Worm (Caenorhabditis elegans) whole organism, L2 larva: Measurements from ENCODE around the gene F23F1.10.

ENCODE experiments used
- R02D3.7 ChIP-seq: fragments of 150-350 bp; optimal IDR thresholded peaks from 2 replicates; lab custom pipeline; 2014; ENCODE audit warnings: missing biosample characterization, missing genetic modification characterization
- Y55F3AM.14 ChIP-seq: fragments of 200-800 bp; sonication (Bioruptor generic); optimal IDR thresholded peaks from 2 replicates; lab custom pipeline; 2018; ENCODE audit warnings: mild to moderate bottlenecking, missing genetic modification characterization, missing compliant biosample characterization
- ZK546.5 ChIP-seq: sonication (generic microtip); optimal IDR thresholded peaks from 2 replicates; lab custom pipeline; 2017; ENCODE audit warnings: missing biosample characterization, missing genetic modification characterization
- ceh-16 ChIP-seq: fragments of 150-350 bp; optimal IDR thresholded peaks from 2 replicates; lab custom pipeline; 2014; ENCODE audit warnings: missing biosample characterization, missing genetic modification characterization
- crh-2 ChIP-seq: sonication (generic microtip); optimal IDR thresholded peaks from 2 replicates; lab custom pipeline; 2017; ENCODE audit warnings: missing biosample characterization, missing genetic modification characterization
- dmd-4 ChIP-seq: sonication (generic microtip); optimal IDR thresholded peaks from 2 replicates; lab custom pipeline; 2017; ENCODE audit warnings: missing biosample characterization, missing genetic modification characterization
- egl-27 ChIP-seq: sonication (generic microtip); optimal IDR thresholded peaks from 3 replicates; lab custom pipeline; 2017; ENCODE audit warnings: missing biosample characterization, missing genetic modification reagents, missing genetic modification characterization
- elt-1 ChIP-seq: fragments of 150-350 bp; optimal IDR thresholded peaks from 2 replicates; lab custom pipeline; 2014; ENCODE audit warnings: missing biosample characterization, missing genetic modification characterization
- gmeb-1 ChIP-seq: fragments of 150-350 bp; optimal IDR thresholded peaks from 2 replicates; lab custom pipeline; 2014; ENCODE audit warnings: missing biosample characterization, missing genetic modification characterization
- lin-11 ChIP-seq: fragments of 150-350 bp; sonication (generic microtip); optimal IDR thresholded peaks from 2 replicates; lab custom pipeline; 2014; ENCODE audit warnings: missing biosample characterization, missing genetic modification characterization, inconsistent platforms, mixed read lengths
- lin-13 ChIP-seq: fragments of 150-350 bp; optimal IDR thresholded peaks from 2 replicates; lab custom pipeline; 2014; ENCODE audit warnings: missing biosample characterization, missing genetic modification reagents, missing genetic modification characterization
- lin-39 ChIP-seq: fragments of 150-350 bp; optimal IDR thresholded peaks from 2 replicates; lab custom pipeline; 2014; ENCODE audit warnings: missing biosample characterization, missing genetic modification reagents, missing genetic modification characterization
- mbf-1 ChIP-seq: sonication (generic microtip); optimal IDR thresholded peaks from 2 replicates; lab custom pipeline; 2017; ENCODE audit warnings: missing biosample characterization, missing genetic modification characterization
- mdl-1 ChIP-seq, 2 experiments: fragments of 150-350 bp in 1 of 2; sonication (generic microtip) in 1 of 2; optimal IDR thresholded peaks; 2 replicates each; lab custom pipeline; 2017; ENCODE audit warnings: missing biosample characterization in 2 of 2, missing genetic modification characterization in 2 of 2
- nhr-11 ChIP-seq: fragments of 150-350 bp; optimal IDR thresholded peaks from 2 replicates; lab custom pipeline; 2014; ENCODE audit warnings: missing biosample characterization, missing genetic modification characterization
- nhr-12 ChIP-seq: fragments of 150-350 bp; optimal IDR thresholded peaks from 2 replicates; lab custom pipeline; 2014; ENCODE audit warnings: missing biosample characterization, missing genetic modification characterization
- nhr-21 ChIP-seq: fragments of 150-350 bp; optimal IDR thresholded peaks from 2 replicates; lab custom pipeline; 2014; ENCODE audit warnings: missing biosample characterization, missing genetic modification characterization
- nhr-23 ChIP-seq: fragments of 150-350 bp; optimal IDR thresholded peaks from 2 replicates; lab custom pipeline; 2014; ENCODE audit warnings: missing biosample characterization, missing genetic modification reagents, missing genetic modification characterization
- nhr-237 ChIP-seq: fragments of 150-350 bp; optimal IDR thresholded peaks from 2 replicates; lab custom pipeline; 2014; ENCODE audit warnings: missing biosample characterization, missing genetic modification characterization
- nhr-6 ChIP-seq: fragments of 150-350 bp; optimal IDR thresholded peaks from 2 replicates; lab custom pipeline; 2014; ENCODE audit warnings: missing biosample characterization, missing genetic modification characterization
- peb-1 ChIP-seq: fragments of 150-350 bp; optimal IDR thresholded peaks from 2 replicates; lab custom pipeline; 2014; ENCODE audit warnings: missing biosample characterization, missing genetic modification characterization
- sem-4 ChIP-seq: fragments of 150-350 bp; optimal IDR thresholded peaks from 2 replicates; lab custom pipeline; 2014; ENCODE audit warnings: missing biosample characterization, missing genetic modification reagents, missing genetic modification characterization
- sma-3 ChIP-seq: sonication (generic microtip); optimal IDR thresholded peaks from 2 replicates; lab custom pipeline; 2016; ENCODE audit warnings: missing genetic modification reagents, missing genetic modification characterization, missing compliant biosample characterization
- sma-9 ChIP-seq, 2 experiments: fragments of 150-350 bp in 1 of 2; sonication (generic microtip) in 1 of 2; optimal IDR thresholded peaks; 2 replicates each; lab custom pipeline; 2014 to 2016; ENCODE audit warnings: missing genetic modification characterization in 2 of 2, mild to moderate bottlenecking in 1 of 2, missing biosample characterization in 1 of 2, missing compliant biosample characterization in 1 of 2, missing genetic modification reagents in 1 of 2, moderate library complexity in 1 of 2
- snpc-4 ChIP-seq: fragments of 150-350 bp; optimal IDR thresholded peaks from 2 replicates; lab custom pipeline; 2014; ENCODE audit warnings: missing biosample characterization, missing genetic modification characterization
- unc-39 ChIP-seq: fragments of 150-350 bp; optimal IDR thresholded peaks from 2 replicates; lab custom pipeline; 2014; ENCODE audit warnings: missing biosample characterization, missing genetic modification characterization
- unc-55 ChIP-seq: fragments of 150-350 bp; sonication (generic microtip); optimal IDR thresholded peaks from 3 replicates; lab custom pipeline; 2014; ENCODE audit warnings: missing biosample characterization, missing genetic modification reagents, missing genetic modification characterization
- zag-1 ChIP-seq: fragments of 150-350 bp; optimal IDR thresholded peaks from 2 replicates; lab custom pipeline; 2014; ENCODE audit warnings: missing biosample characterization, missing genetic modification characterization
- ztf-1 ChIP-seq: fragments of 200-800 bp; sonication (Bioruptor generic); conservative IDR thresholded peaks from 2 replicates; pipeline ENCODE4 v1.3.6; 2022; ENCODE audit warnings: missing genetic modification characterization, missing compliant biosample characterization
- ztf-11 ChIP-seq: sonication (generic microtip); optimal IDR thresholded peaks from 2 replicates; lab custom pipeline; 2017; ENCODE audit warnings: missing biosample characterization, missing genetic modification characterization

The F23F1.10 gene

DNA sequence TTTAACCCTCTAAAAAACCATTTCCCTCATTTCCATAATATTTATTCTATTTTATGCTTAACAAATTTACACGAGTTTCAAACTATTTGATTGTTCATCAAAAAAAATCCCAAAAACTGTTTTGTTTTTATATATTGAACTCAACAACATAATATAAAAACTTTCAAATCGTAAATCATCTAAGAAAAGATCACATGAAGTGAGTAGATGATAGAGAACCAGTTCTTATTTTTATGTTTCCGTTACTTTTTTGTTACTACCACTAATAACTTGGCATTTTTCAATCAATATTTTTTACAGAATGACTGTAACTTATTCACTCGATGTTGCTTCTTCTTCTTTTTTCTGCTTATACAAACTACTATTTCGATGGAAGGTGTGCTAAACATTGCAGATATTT lies 29.1 kb downstream of the F23F1.10 start, which contains the start of gene best-3:
Gene best-3, plus strand, starts transcription at position 301 of the 400 bp plus-strand sequence.
- TF ChIP-seq snpc-4 (tag; lab: Kevin White, UChicago) (no peak), ZK546.5 (no peak), ztf-1 (no peak), gmeb-1 (tag; lab: Kevin White, UChicago) (no peak), nhr-21 (no peak), ceh-16 (tag; lab: Kevin White, UChicago) (no peak)
- TF ChIP-seq, all 48 proteins: peak for 0

DNA sequence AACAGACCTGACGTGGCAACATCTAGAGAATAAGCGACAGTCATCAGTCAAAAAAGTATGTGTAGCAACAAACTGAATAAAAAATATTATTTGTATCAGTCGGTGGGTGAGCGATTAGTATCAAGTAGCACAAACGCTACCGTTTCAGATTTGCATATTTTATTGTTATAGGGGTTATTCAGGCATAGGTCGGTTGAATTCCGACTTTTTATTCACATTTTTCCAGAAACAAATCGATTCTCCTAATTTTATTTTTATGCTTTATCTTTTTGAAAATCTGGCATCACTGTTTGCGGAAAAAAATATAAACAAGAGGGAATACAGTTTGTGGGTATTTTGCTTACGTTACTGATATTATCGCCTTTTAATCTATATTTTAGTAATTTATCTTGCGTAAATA lies 30.0 kb downstream of the F23F1.10 start, which contains the start of gene best-4:
Gene best-4, minus strand, starts transcription at position 101 of the 400 bp plus-strand sequence.
- TF ChIP-seq sem-4 (no peak), sma-3 (GFP tag; lab: Kevin White, UChicago) (no peak), Y55F3AM.14 (GFP tag; lab: Kevin White, UChicago) (no peak), lin-39 (tag; lab: Kevin White, UChicago) (no peak), sma-9 (GFP tag; optimal IDR thresholded peaks at IDR 0.05; lab: Kevin White, UChicago) (no peak), sma-9 (tag; optimal IDR thresholded peaks at IDR 0.05; lab: Kevin White, UChicago) (no peak), elt-1 (tag; lab: Kevin White, UChicago) (no peak), nhr-237 (tag; lab: Kevin White, UChicago) (no peak), crh-2 (no peak)

DNA sequence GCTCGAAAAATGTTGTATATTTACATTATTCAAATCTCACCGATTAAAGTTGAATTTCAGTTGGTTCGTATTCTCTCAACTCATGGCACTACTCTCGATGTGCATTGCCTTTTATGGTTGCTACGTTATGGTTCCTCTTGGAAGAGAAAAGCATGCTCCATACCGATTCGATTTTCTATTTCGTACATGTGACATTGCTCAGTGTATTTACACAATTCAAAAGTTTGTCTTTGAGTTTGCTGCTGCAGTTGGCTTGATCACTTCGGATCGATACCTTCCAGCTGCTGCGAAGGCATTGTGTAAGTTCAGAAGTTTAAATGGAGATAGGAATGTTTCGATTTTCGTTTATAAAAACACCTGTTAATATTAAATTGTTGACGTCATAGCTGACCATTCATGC lies 33.6 kb downstream of the F23F1.10 start:
- TF ChIP-seq nhr-6 (tag; lab: Kevin White, UChicago) (peak; percentile 88), Y55F3AM.14 (GFP tag; lab: Kevin White, UChicago) (no peak)
- TF ChIP-seq, all 48 proteins: peak for 1

DNA sequence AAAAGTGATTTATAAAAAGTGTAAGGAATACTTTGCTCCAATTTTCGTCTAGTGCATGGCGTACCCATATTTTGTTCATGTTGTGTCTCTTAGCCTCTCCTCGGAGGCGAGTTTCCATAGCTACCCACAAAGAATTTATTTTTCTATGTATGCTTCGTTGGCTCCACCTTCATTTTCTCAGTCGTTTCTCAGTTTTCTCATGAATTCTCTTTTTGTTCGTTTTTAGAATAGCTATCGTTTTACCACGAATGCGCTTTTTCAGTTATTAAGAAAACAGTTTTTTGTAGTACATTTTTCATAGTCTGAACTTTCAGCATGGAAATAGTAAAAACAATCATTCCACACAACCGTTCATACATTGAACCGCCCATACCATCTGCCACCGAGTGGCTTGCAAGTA lies 35.4 kb downstream of the F23F1.10 start, which contains the start of gene osta-1:
Gene osta-1, plus strand, starts transcription at position 309 of the 400 bp plus-strand sequence.
- TF ChIP-seq lin-13 (GFP tag; lab: Kevin White, UChicago) = no peak
- peak; percentile 87 for TF ChIP-seq nhr-6 (tag; lab: Kevin White, UChicago)
- no peak for TF ChIP-seq snpc-4 (tag; lab: Kevin White, UChicago)

DNA sequence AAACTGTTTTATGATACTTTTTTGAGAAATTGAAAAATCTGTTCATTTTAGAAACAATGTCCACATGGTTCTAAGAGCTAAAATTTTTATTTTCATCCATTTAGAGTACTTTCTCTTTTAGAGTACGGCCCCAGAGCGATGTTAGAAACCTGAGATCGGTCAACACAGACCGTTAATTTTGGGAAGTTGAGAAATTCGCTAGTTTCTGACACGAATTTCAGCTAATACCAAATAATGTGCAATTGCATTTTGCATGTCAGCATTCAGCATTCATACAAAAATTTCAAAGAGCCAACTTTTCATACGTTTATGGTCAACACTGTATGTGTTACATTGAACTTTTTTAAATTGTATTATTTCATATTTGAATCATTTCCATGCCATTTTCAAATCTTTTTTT lies 37.0 kb downstream of the F23F1.10 start:
- TF ChIP-seq nhr-23 (tag; lab: Kevin White, UChicago) (no peak), elt-1 (tag; lab: Kevin White, UChicago) (no peak), nhr-21 (no peak), nhr-11 (tag; lab: Kevin White, UChicago) (no peak), lin-11 (tag; lab: Kevin White, UChicago) (no peak), ZK546.5 (no peak), snpc-4 (tag; lab: Kevin White, UChicago) (no peak), unc-39 (tag; lab: Kevin White, UChicago) (no peak), mdl-1 (tag; optimal IDR thresholded peaks at IDR 0.05; lab: Kevin White, UChicago) (no peak), mbf-1 (tag; lab: Kevin White, UChicago) (no peak), ztf-11 (tag; lab: Kevin White, UChicago) (no peak), Y55F3AM.14 (GFP tag; lab: Kevin White, UChicago) (no peak), egl-27 (tag; lab: Kevin White, UChicago) (no peak), zag-1 (tag; lab: Kevin White, UChicago) (no peak), peb-1 (tag; lab: Kevin White, UChicago) (no peak), R02D3.7 (tag; lab: Kevin White, UChicago) (no peak), nhr-12 (no peak), dmd-4 (tag; lab: Kevin White, UChicago) (no peak)
- TF ChIP-seq, all 48 proteins: peak for 0

DNA sequence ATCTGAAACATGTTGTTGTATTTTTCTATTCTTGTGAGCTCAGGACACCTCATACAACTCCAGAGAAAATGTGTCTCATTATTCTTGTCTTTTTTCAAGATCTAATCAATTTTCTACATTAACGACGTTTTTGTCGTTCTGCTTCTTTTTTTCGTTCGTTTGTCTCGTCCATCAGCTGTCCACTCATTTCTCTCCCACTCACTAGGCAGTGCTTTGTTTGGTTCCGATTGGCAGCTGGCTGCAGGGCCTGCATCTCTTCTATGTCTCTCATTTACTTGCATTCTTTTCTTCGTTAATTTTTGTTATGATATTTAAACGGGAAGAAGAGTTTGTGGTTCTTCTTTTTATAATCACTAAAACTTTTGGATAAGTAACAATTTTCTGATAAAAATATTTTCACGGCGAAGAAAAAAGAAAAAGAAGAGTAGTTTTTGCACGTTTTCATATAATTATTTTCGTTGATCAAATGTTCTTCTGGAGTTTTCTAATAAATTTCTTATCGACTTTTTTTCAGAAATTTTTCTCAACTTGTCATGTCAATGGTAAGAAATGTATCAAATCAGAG lies 40.4 kb downstream of the F23F1.10 start, which contains the start of gene 2L52.1:
Gene 2L52.1, plus strand, starts transcription at position 515 of the 565 bp plus-strand sequence.
- TF ChIP-seq nhr-6 (tag; lab: Kevin White, UChicago) (peak; percentile 95), lin-39 (tag; lab: Kevin White, UChicago) (no peak), unc-55 (GFP tag; lab: Kevin White, UChicago) (peak; percentile 43)
